Worm (Caenorhabditis elegans): ENCODE measurements around the gene haly-1.

DNA sequence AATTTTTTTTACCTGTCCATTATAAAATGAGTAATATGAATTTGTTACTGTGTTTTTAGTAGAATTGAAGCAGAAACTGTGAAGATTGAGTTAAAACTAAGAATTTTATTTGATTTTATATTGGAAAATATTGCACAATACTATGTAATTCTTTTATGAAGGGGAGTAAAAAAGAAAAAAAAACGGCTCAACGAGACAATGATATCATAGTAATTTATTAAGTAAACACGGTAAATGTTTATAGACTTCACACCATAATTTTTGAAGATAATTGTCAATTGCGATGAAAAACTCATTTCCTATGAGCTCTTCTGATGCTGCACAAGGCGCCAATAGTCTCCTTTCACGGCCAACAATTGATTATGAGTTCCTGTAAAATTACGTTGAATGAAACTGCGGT, 37.2 kb downstream of the haly-1 start, which contains the start of gene pgp-5:
- no peak for TF ChIP-seq pqm-1 (tag; optimal IDR thresholded peaks at IDR 0.05)
- TF ChIP-seq nfya-1 (tag; optimal IDR thresholded peaks at IDR 0.05), result no peak
- no peak for TF ChIP-seq elt-4 (tag; optimal IDR thresholded peaks at IDR 0.05)
- no peak for TF ChIP-seq F13H6.1 (tag; optimal IDR thresholded peaks at IDR 0.05)
